Fruit fly (Drosophila melanogaster) whole organism, embryonic: Measurements from ENCODE around the gene Sec22.

Experiments
- BEAF-32 ChIP-seq: fragments of 200-800 bp; sonication (Bioruptor generic); optimal IDR thresholded peaks from 3 replicates; lab custom pipeline; 2017; ENCODE audit warnings: missing biosample characterization, missing genetic modification characterization, mild to moderate bottlenecking, moderate library complexity, missing genetic modification reagents
- Blimp-1 ChIP-seq: fragments of 200-800 bp; sonication (Bioruptor generic); optimal IDR thresholded peaks from 3 replicates; lab custom pipeline; 2018; ENCODE audit warnings: missing biosample characterization, missing genetic modification characterization, mild to moderate bottlenecking, moderate library complexity, missing genetic modification reagents
- CG10274 ChIP-seq: fragments of 200-800 bp; sonication (Bioruptor generic); optimal IDR thresholded peaks from 3 replicates; lab custom pipeline; 2017; ENCODE audit warnings: missing biosample characterization, mild to moderate bottlenecking, missing genetic modification characterization
- CG10431 ChIP-seq: fragments of 200-800 bp; sonication (Bioruptor generic); optimal IDR thresholded peaks from 3 replicates; lab custom pipeline; 2018; ENCODE audit warnings: missing biosample characterization, mild to moderate bottlenecking, missing genetic modification characterization
- CG11093 ChIP-seq: fragments of 200-800 bp; sonication (Bioruptor generic); IDR thresholded peaks from 3 replicates; pipeline ENCODE4 v1.3.6; 2022; ENCODE audit warnings: missing biosample characterization, missing genetic modification characterization
- CG12155 ChIP-seq: fragments of 200-800 bp; sonication (Bioruptor generic); optimal IDR thresholded peaks from 3 replicates; lab custom pipeline; 2016; ENCODE audit warnings: missing biosample characterization, missing genetic modification characterization
- CG14014 ChIP-seq: fragments of 200-800 bp; sonication (Bioruptor generic); IDR thresholded peaks from 2 replicates; pipeline ENCODE4 v1.3.6; 2022; ENCODE audit warnings: missing biosample characterization, missing genetic modification characterization
- CG14050 ChIP-seq: fragments of 200-800 bp; sonication (Bioruptor generic); IDR thresholded peaks from 3 replicates; pipeline ENCODE4 v1.3.6; 2022; ENCODE audit warnings: missing biosample characterization, missing genetic modification characterization
- CG14667 ChIP-seq: fragments of 200-800 bp; sonication (Bioruptor generic); IDR thresholded peaks from 2 replicates; pipeline ENCODE4 v1.3.6; 2022; ENCODE audit warnings: missing biosample characterization, missing genetic modification characterization
- CG15696 ChIP-seq: fragments of 200-800 bp; sonication (Bioruptor generic); optimal IDR thresholded peaks from 2 replicates; lab custom pipeline; 2019; ENCODE audit warnings: missing biosample characterization, mild to moderate bottlenecking, missing genetic modification characterization, moderate library complexity
- CG4328 ChIP-seq: fragments of 200-800 bp; sonication (Bioruptor generic); optimal IDR thresholded peaks from 3 replicates; lab custom pipeline; 2017; ENCODE audit warnings: missing biosample characterization, missing genetic modification reagents, missing genetic modification characterization
- CG5953 ChIP-seq: fragments of 200-800 bp; sonication (Bioruptor generic); IDR thresholded peaks from 2 replicates; pipeline ENCODE4 v1.3.6; 2022; ENCODE audit warnings: missing biosample characterization, missing genetic modification characterization
- CG6254 ChIP-seq: fragments of 200-800 bp; sonication (Bioruptor generic); optimal IDR thresholded peaks from 3 replicates; lab custom pipeline; 2017; ENCODE audit warnings: mild to moderate bottlenecking, missing biosample characterization, missing genetic modification reagents, missing genetic modification characterization
- CG7786 ChIP-seq: fragments of 200-800 bp; sonication (Bioruptor generic); optimal IDR thresholded peaks from 2 replicates; lab custom pipeline; 2016; ENCODE audit warnings: missing biosample characterization, missing genetic modification characterization
- CG8281 ChIP-seq: fragments of 200-800 bp; sonication (Bioruptor generic); optimal IDR thresholded peaks from 2 replicates; lab custom pipeline; 2018; ENCODE audit warnings: missing biosample characterization, mild to moderate bottlenecking, missing genetic modification characterization, moderate library complexity
- CG8765 ChIP-seq: fragments of 200-800 bp; sonication (Bioruptor generic); IDR thresholded peaks from 2 replicates; pipeline ENCODE4 v1.3.6; 2022; ENCODE audit warnings: missing biosample characterization, missing genetic modification characterization
- CG9609 ChIP-seq: fragments of 200-800 bp; sonication (Bioruptor generic); optimal IDR thresholded peaks from 3 replicates; lab custom pipeline; 2016; ENCODE audit warnings: missing biosample characterization, missing genetic modification characterization
- CG9932 ChIP-seq: fragments of 200-800 bp; sonication (Bioruptor generic); IDR thresholded peaks from 2 replicates; pipeline ENCODE4 v1.3.6; 2022; ENCODE audit warnings: missing biosample characterization, missing genetic modification characterization
- CTCF ChIP-seq: fragments of 200-800 bp; sonication (Bioruptor generic); optimal IDR thresholded peaks from 2 replicates; lab custom pipeline; 2017; ENCODE audit warnings: missing biosample characterization, mild to moderate bottlenecking, missing genetic modification characterization, moderate library complexity
- D19A ChIP-seq: fragments of 200-800 bp; optimal IDR thresholded peaks from 3 replicates; lab custom pipeline; 2019; ENCODE audit warnings: missing biosample characterization, mild to moderate bottlenecking, missing genetic modification characterization, moderate library complexity
- Doc2 ChIP-seq: fragments of 200-800 bp; sonication (Bioruptor generic); IDR thresholded peaks from 2 replicates; pipeline ENCODE4 v1.3.6; 2022; ENCODE audit warnings: missing biosample characterization, missing genetic modification characterization
- Eip74EF ChIP-seq, 2 experiments: fragments of 200-800 bp in 1 of 2; fragments of >200 bp in 1 of 2; sonication (Bioruptor generic) in 1 of 2; optimal IDR thresholded peaks; 2 replicates each; lab custom pipeline; 2017 to 2019; ENCODE audit warnings: missing biosample characterization in 2 of 2, missing genetic modification characterization in 2 of 2, mild to moderate bottlenecking in 1 of 2, moderate library complexity in 1 of 2
- Elba2 ChIP-seq: fragments of 200-800 bp; sonication (Bioruptor generic); optimal IDR thresholded peaks from 3 replicates; lab custom pipeline; 2016; ENCODE audit warnings: missing biosample characterization, missing genetic modification characterization
- Gsc ChIP-seq: fragments of 200-800 bp; sonication (Bioruptor generic); IDR thresholded peaks from 2 replicates; pipeline ENCODE4 v1.3.6; 2022; ENCODE audit warnings: missing biosample characterization, missing genetic modification characterization
- Hr51 ChIP-seq, 2 experiments: fragments of 200-800 bp; sonication (Bioruptor generic); optimal IDR thresholded peaks; 2 replicates in 1 of 2; 3 replicates in 1 of 2; lab custom pipeline; 2016 to 2018; ENCODE audit warnings: missing biosample characterization in 2 of 2, missing genetic modification characterization in 2 of 2, mild to moderate bottlenecking in 1 of 2, moderate library complexity in 1 of 2
- Meics ChIP-seq: fragments of 200-800 bp; sonication (Bioruptor generic); optimal IDR thresholded peaks from 2 replicates; lab custom pipeline; 2017; ENCODE audit warnings: missing biosample characterization, mild to moderate bottlenecking, missing genetic modification characterization
- Myb ChIP-seq: fragments of 200-800 bp; sonication (Bioruptor generic); optimal IDR thresholded peaks from 2 replicates; lab custom pipeline; 2016; ENCODE audit warnings: missing biosample characterization, missing genetic modification characterization
- Ravus ChIP-seq: fragments of 200-800 bp; sonication (Bioruptor generic); IDR thresholded peaks from 2 replicates; pipeline ENCODE4 v1.3.6; 2022; ENCODE audit warnings: missing biosample characterization, missing genetic modification characterization
- Side ChIP-seq: fragments of 200-800 bp; sonication (Bioruptor generic); optimal IDR thresholded peaks from 2 replicates; lab custom pipeline; 2016; ENCODE audit warnings: missing biosample characterization, missing genetic modification characterization
- Six4 ChIP-seq: fragments of 200-800 bp; sonication (Bioruptor generic); optimal IDR thresholded peaks from 2 replicates; lab custom pipeline; 2016; ENCODE audit warnings: missing biosample characterization, missing genetic modification characterization
- Ssrp ChIP-seq: fragments of 200-800 bp; sonication (Bioruptor generic); optimal IDR thresholded peaks from 2 replicates; lab custom pipeline; 2018; ENCODE audit warnings: missing biosample characterization, mild to moderate bottlenecking, missing genetic modification characterization, moderate library complexity
- Taf1 ChIP-seq: fragments of 200-800 bp; sonication (Bioruptor generic); IDR thresholded peaks from 2 replicates; pipeline ENCODE4 v1.3.6; 2022; ENCODE audit warnings: missing biosample characterization, missing genetic modification characterization
- corto ChIP-seq: fragments of 200-800 bp; sonication (Bioruptor generic); optimal IDR thresholded peaks from 2 replicates; lab custom pipeline; 2016; ENCODE audit warnings: missing biosample characterization, mild to moderate bottlenecking, missing genetic modification characterization, moderate library complexity
- crol ChIP-seq: fragments of 200-800 bp; sonication (Bioruptor generic); IDR thresholded peaks from 2 replicates; pipeline ENCODE4 v1.3.6; 2022; ENCODE audit warnings: missing biosample characterization, missing genetic modification characterization
- gcm ChIP-seq: fragments of 200-800 bp; sonication (Bioruptor generic); optimal IDR thresholded peaks from 2 replicates; lab custom pipeline; 2019; ENCODE audit warnings: missing biosample characterization, mild to moderate bottlenecking, missing genetic modification characterization, moderate library complexity
- gro ChIP-seq: fragments of 200-800 bp; sonication (Bioruptor generic); optimal IDR thresholded peaks from 2 replicates; lab custom pipeline; 2016; ENCODE audit warnings: missing biosample characterization, missing genetic modification characterization
- hkb ChIP-seq, 2 experiments: fragments of 200-800 bp in 1 of 2; fragments of >200 bp in 1 of 2; sonication (Bioruptor generic) in 1 of 2; IDR thresholded peaks in 1 of 2; optimal IDR thresholded peaks in 1 of 2; 2 replicates each; pipeline versions ENCODE4 v1.3.6 to Lab custom; 2017 to 2022; ENCODE audit warnings: missing biosample characterization in 1 of 2, missing genetic modification characterization in 1 of 2
- ind ChIP-seq: fragments of 200-800 bp; sonication (Bioruptor generic); optimal IDR thresholded peaks from 3 replicates; lab custom pipeline; 2016; ENCODE audit warnings: missing biosample characterization, missing genetic modification characterization
- insv ChIP-seq, 2 experiments: fragments of 200-800 bp; sonication (Bioruptor generic); optimal IDR thresholded peaks; 3 replicates each; lab custom pipeline; 2016 to 2018; ENCODE audit warnings: missing biosample characterization in 2 of 2, missing genetic modification characterization in 2 of 2
- kni ChIP-seq: fragments of 200-800 bp; sonication (Bioruptor generic); optimal IDR thresholded peaks from 3 replicates; lab custom pipeline; 2017; ENCODE audit warnings: mild to moderate bottlenecking, missing biosample characterization, missing genetic modification reagents, missing genetic modification characterization
- lov ChIP-seq, 2 experiments: fragments of 200-800 bp in 1 of 2; fragments of >200 bp in 1 of 2; sonication (Bioruptor generic) in 1 of 2; IDR thresholded peaks in 1 of 2; optimal IDR thresholded peaks in 1 of 2; 2 replicates in 1 of 2; 3 replicates in 1 of 2; pipeline versions ENCODE4 v1.3.6 to Lab custom; 2017 to 2022; ENCODE audit warnings: missing biosample characterization in 1 of 2, missing genetic modification characterization in 1 of 2
- maf-S ChIP-seq: fragments of 200-800 bp; sonication (Bioruptor generic); optimal IDR thresholded peaks from 2 replicates; lab custom pipeline; 2016; ENCODE audit warnings: missing biosample characterization, missing genetic modification characterization
- otp ChIP-seq: fragments of 200-800 bp; sonication (Bioruptor generic); IDR thresholded peaks from 3 replicates; pipeline ENCODE4, ENCODE4 v1.3.6; 2022; ENCODE audit warnings: missing biosample characterization, missing genetic modification characterization
- pb ChIP-seq: fragments of 200-800 bp; sonication (Bioruptor generic); optimal IDR thresholded peaks from 3 replicates; lab custom pipeline; 2016; ENCODE audit warnings: missing biosample characterization, missing genetic modification characterization
- seq ChIP-seq: fragments of 200-800 bp; sonication (Bioruptor generic); IDR thresholded peaks from 2 replicates; pipeline ENCODE4 v1.3.6; 2022; ENCODE audit warnings: missing biosample characterization, missing genetic modification characterization
- shn ChIP-seq: fragments of 200-800 bp; sonication (Bioruptor generic); optimal IDR thresholded peaks from 3 replicates; lab custom pipeline; 2016; ENCODE audit warnings: missing biosample characterization, missing genetic modification characterization
- sr ChIP-seq: fragments of 200-800 bp; sonication (Bioruptor generic); IDR thresholded peaks from 3 replicates; pipeline ENCODE4 v1.3.6; 2022; ENCODE audit warnings: missing biosample characterization, missing genetic modification characterization
- tup ChIP-seq: fragments of 200-800 bp; sonication (Bioruptor generic); optimal IDR thresholded peaks from 2 replicates; lab custom pipeline; 2016; ENCODE audit warnings: missing biosample characterization, mild to moderate bottlenecking, missing genetic modification characterization, moderate library complexity
- zen2 ChIP-seq: fragments of 200-800 bp; sonication (Bioruptor generic); IDR thresholded peaks from 3 replicates; pipeline ENCODE4 v1.3.6; 2022; ENCODE audit warnings: missing biosample characterization, missing genetic modification characterization; ENCODE audit not compliant: partially characterized antibody

The Sec22 gene

dm6 chrX:771431-772064, 34.3 kb upstream of the Sec22 start (continued):
- TF ChIP-seq CG14050 (GFP tag; lab: Robert Waterston, UW) (0 out of 3 replicates have a peak, but pooled peaks have one; percentile 35), CG7786 (GFP tag; lab: Kevin White, UChicago) (peak; percentile 14), CTCF (GFP tag; lab: Kevin White, UChicago) (no peak), CG8765 (GFP tag; lab: Robert Waterston, UW) (no peak), Side (GFP tag; lab: Kevin White, UChicago) (peak; percentile 6), Hr51 (GFP tag; optimal IDR thresholded peaks at IDR 0.05; lab: Kevin White, UChicago) (peak in 1 of 2 experiments; percentile 31), Gsc (no peak), gcm (peak; percentile 35), pb (GFP tag; lab: Kevin White, UChicago) (no peak), kni (GFP tag; lab: Kevin White, UChicago) (no peak), CG9932 (GFP tag; lab: Robert Waterston, UW) (no peak), tup (no peak), CG10431 (GFP tag; lab: Kevin White, UChicago) (no peak), CG14667 (GFP tag; lab: Robert Waterston, UW) (no peak), Eip74EF (GFP tag; optimal IDR thresholded peaks at IDR 0.05; lab: Kevin White, UChicago) (no peak), seq (no peak), Myb (no peak), maf-S (no peak), CG6254 (GFP tag; lab: Kevin White, UChicago) (peak; percentile 25), BEAF-32 (GFP tag; lab: Kevin White, UChicago) (no peak), otp (0 out of 3 replicates have a peak, but pooled peaks have one; percentile 49), CG12155 (GFP tag; lab: Kevin White, UChicago) (no peak), Six4 (peak; percentile 30), corto (GFP tag; lab: Kevin White, UChicago) (no peak), CG5953 (no peak), shn (GFP tag; lab: Kevin White, UChicago) (no peak), CG4328 (no peak), crol (GFP tag; lab: Robert Waterston, UW) (no peak), Elba2 (GFP tag; lab: Kevin White, UChicago) (no peak), CG14014 (no peak), gro (no peak), insv (GFP tag; optimal IDR thresholded peaks at IDR 0.05; lab: Kevin White, UChicago) (no peak), Ssrp (tag; lab: Kevin White, UChicago) (peak; percentile 0), CG11093 (0 out of 3 replicates have a peak, but pooled peaks have one; percentile 14), lov (optimal IDR thresholded peaks at IDR 0.05; lab: Kevin White, UChicago) (no peak), lov (GFP tag; IDR thresholded peaks at IDR 0.05; lab: Robert Waterston, UW) (0 out of 3 replicates have a peak, but pooled peaks have one; percentile 50), Taf1 (no peak), Ravus (no peak), sr (GFP tag; lab: Robert Waterston, UW) (no peak), Blimp-1 (GFP tag; lab: Kevin White, UChicago) (peak; percentile 56), ind (peak; percentile 33), D19A (no peak), CG10274 (GFP tag; lab: Kevin White, UChicago) (no peak), CG15696 (tag; lab: Kevin White, UChicago) (peak; percentile 12), CG9609 (GFP tag; lab: Kevin White, UChicago) (no peak), zen2 (GFP tag; lab: Robert Waterston, UW) (no peak), Meics (GFP tag; lab: Kevin White, UChicago) (no peak), CG8281 (tag; lab: Kevin White, UChicago) (no peak), hkb (optimal IDR thresholded peaks at IDR 0.05; lab: Kevin White, UChicago) (no peak), hkb (GFP tag; IDR thresholded peaks at IDR 0.05; lab: Robert Waterston, UW) (no peak), Doc2 (no peak)
